Worm (Caenorhabditis elegans) whole organism, early embryonic: ENCODE data around the gene T26A8.4.

Source experiments
- B0310.2 ChIP-seq: sonication (generic microtip); optimal IDR thresholded peaks from 2 replicates; lab custom pipeline; 2016; ENCODE audit warnings: mild to moderate bottlenecking, missing genetic modification characterization, missing compliant biosample characterization
- F13C5.2 ChIP-seq: sonication (generic microtip); optimal IDR thresholded peaks from 2 replicates; lab custom pipeline; 2017; ENCODE audit warnings: mild to moderate bottlenecking, missing genetic modification characterization, inconsistent platforms, missing compliant biosample characterization
- ama-1 ChIP-seq: fragments of 150-350 bp; optimal IDR thresholded peaks from 2 replicates; lab custom pipeline; 2014
- flt-1 ChIP-seq: fragments of 200-800 bp; sonication (Bioruptor generic); IDR thresholded peaks from 2 replicates; pipeline ENCODE4 v1.3.6; 2022; ENCODE audit warnings: missing genetic modification characterization, missing compliant biosample characterization
- hmbx-1 ChIP-seq: sonication (generic microtip); optimal IDR thresholded peaks from 2 replicates; lab custom pipeline; 2016; ENCODE audit warnings: mild to moderate bottlenecking, missing genetic modification characterization, missing compliant biosample characterization

- no peak for TF ChIP-seq F13C5.2 (tag; lab: Kevin White, UChicago)
- no peak for TF ChIP-seq ama-1 (lab: Kevin White, UChicago)
- TF ChIP-seq hmbx-1 (tag; lab: Kevin White, UChicago) = no peak
- no peak for TF ChIP-seq flt-1 (GFP tag; lab: Robert Waterston, UW)
- no peak for TF ChIP-seq B0310.2 (tag; lab: Kevin White, UChicago)
Observed at ce11 chrIV:8476166-8476565, 43.5 kb upstream of the T26A8.4 start.
